Worm (Caenorhabditis elegans) whole organism, L4/young adult: ENCODE data around the gene grsp-1.

Source experiments
- W03F9.2 ChIP-seq: fragments of 150-350 bp; optimal IDR thresholded peaks from 2 replicates; lab custom pipeline; 2014; ENCODE audit warnings: missing biosample characterization, missing genetic modification characterization
- him-1 ChIP-seq: sonication (generic microtip); optimal IDR thresholded peaks from 2 replicates; lab custom pipeline; 2016; ENCODE audit warnings: missing genotype, missing genetic modification reagents, missing genetic modification characterization, missing compliant biosample characterization

DNA sequence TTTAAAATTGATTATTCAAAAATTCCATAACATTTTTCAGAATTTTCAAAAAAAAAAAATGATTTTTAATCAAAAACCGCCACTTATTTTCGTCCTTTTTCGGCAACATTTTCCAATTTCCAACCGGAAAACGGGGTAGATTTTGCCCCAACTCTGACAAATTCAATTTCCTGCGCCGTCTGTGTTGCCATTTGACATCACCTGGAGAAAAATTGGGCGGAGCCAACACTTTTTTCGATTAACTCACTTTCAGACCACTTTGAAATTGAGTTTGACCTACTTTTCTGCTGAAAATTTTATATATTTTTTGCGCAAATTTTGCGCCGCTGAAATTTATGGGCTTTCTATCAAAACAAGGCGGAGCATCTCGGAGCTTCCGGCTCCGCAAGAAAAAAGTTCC, 27.0 kb upstream of the grsp-1 start:
- TF ChIP-seq W03F9.2 (tag; lab: Kevin White, UChicago) (no peak), him-1 (tag; lab: Kevin White, UChicago) (no peak)
